Fruit fly (Drosophila melanogaster) whole organism, embryonic: ENCODE data around the gene CG42583.

Experiments used
- CG15011 ChIP-seq: fragments of 200-800 bp; sonication (Bioruptor generic); optimal IDR thresholded peaks from 3 replicates; lab custom pipeline; 2018; ENCODE audit warnings: missing biosample characterization, mild to moderate bottlenecking, missing genetic modification characterization
- CG18599 ChIP-seq: fragments of 200-800 bp; sonication (Bioruptor generic); optimal IDR thresholded peaks from 3 replicates; lab custom pipeline; 2017; ENCODE audit warnings: missing biosample characterization, missing genetic modification characterization, mild to moderate bottlenecking, moderate library complexity, missing genetic modification reagents
- CG18619 ChIP-seq: fragments of 200-800 bp; sonication (Bioruptor generic); optimal IDR thresholded peaks from 3 replicates; lab custom pipeline; 2017; ENCODE audit warnings: missing biosample characterization, mild to moderate bottlenecking, missing genetic modification characterization
- CG3726 ChIP-seq: fragments of 200-800 bp; sonication (Bioruptor generic); IDR thresholded peaks from 3 replicates; pipeline ENCODE4, ENCODE4 v1.3.6; 2022; ENCODE audit warnings: missing biosample characterization, missing genetic modification characterization
- CG42726 ChIP-seq: fragments of 200-800 bp; sonication (Bioruptor generic); IDR thresholded peaks from 2 replicates; pipeline ENCODE4 v1.3.6; 2022; ENCODE audit warnings: missing biosample characterization, missing genetic modification characterization; ENCODE audit not compliant: partially characterized antibody
- CG4707 ChIP-seq: fragments of 200-800 bp; sonication (Bioruptor generic); optimal IDR thresholded peaks from 2 replicates; lab custom pipeline; 2018; ENCODE audit warnings: missing biosample characterization, mild to moderate bottlenecking, missing genetic modification characterization, moderate library complexity
- CG6854 ChIP-seq: fragments of 200-800 bp; sonication (Bioruptor generic); optimal IDR thresholded peaks from 3 replicates; lab custom pipeline; 2017; ENCODE audit warnings: missing biosample characterization, mild to moderate bottlenecking, missing genetic modification characterization
- CG8359 ChIP-seq: fragments of 200-800 bp; sonication (Bioruptor generic); optimal IDR thresholded peaks from 2 replicates; lab custom pipeline; 2017; ENCODE audit warnings: missing biosample characterization, mild to moderate bottlenecking, missing genetic modification characterization, borderline replicate concordance
- CTCF ChIP-seq: fragments of 200-800 bp; sonication (Bioruptor generic); optimal IDR thresholded peaks from 2 replicates; lab custom pipeline; 2017; ENCODE audit warnings: missing biosample characterization, mild to moderate bottlenecking, missing genetic modification characterization, moderate library complexity
- Dip2 ChIP-seq: fragments of 200-800 bp; sonication (Bioruptor generic); IDR thresholded peaks from 2 replicates; pipeline ENCODE4 v1.3.6; 2022; ENCODE audit warnings: missing biosample characterization, missing genetic modification characterization
- Drgx ChIP-seq: fragments of 200-800 bp; sonication (Bioruptor generic); IDR thresholded peaks from 2 replicates; pipeline ENCODE4 v1.3.6; 2022; ENCODE audit warnings: missing biosample characterization, missing genetic modification characterization
- H15 ChIP-seq: fragments of 200-800 bp; sonication (Bioruptor generic); IDR thresholded peaks from 3 replicates; pipeline ENCODE4 v1.3.6; 2022; ENCODE audit warnings: missing biosample characterization, missing genetic modification characterization
- HLH4C ChIP-seq: fragments of 200-800 bp; sonication (Bioruptor generic); IDR thresholded peaks from 3 replicates; pipeline ENCODE4 v1.3.6; 2022; ENCODE audit warnings: missing biosample characterization, missing genetic modification characterization; ENCODE audit not compliant: partially characterized antibody
- Hand ChIP-seq: fragments of 200-800 bp; sonication (Bioruptor generic); optimal IDR thresholded peaks from 2 replicates; lab custom pipeline; 2017; ENCODE audit warnings: mild to moderate bottlenecking, missing biosample characterization, missing genetic modification reagents, missing genetic modification characterization
- Max ChIP-seq: fragments of 200-800 bp; sonication (Bioruptor generic); optimal IDR thresholded peaks from 2 replicates; lab custom pipeline; 2016; ENCODE audit warnings: missing biosample characterization, mild to moderate bottlenecking, missing genetic modification characterization
- YL-1 ChIP-seq: fragments of 200-800 bp; sonication (Bioruptor generic); optimal IDR thresholded peaks from 3 replicates; lab custom pipeline; 2017; ENCODE audit warnings: missing biosample characterization, mild to moderate bottlenecking, missing genetic modification characterization
- amos ChIP-seq: fragments of 200-800 bp; sonication (Bioruptor generic); IDR thresholded peaks from 2 replicates; pipeline ENCODE4 v1.3.6; 2022; ENCODE audit warnings: missing biosample characterization, missing genetic modification characterization; ENCODE audit not compliant: partially characterized antibody
- jigr1 ChIP-seq: fragments of 200-800 bp; sonication (Bioruptor generic); IDR thresholded peaks from 3 replicates; pipeline ENCODE4 v1.3.6; 2022; ENCODE audit warnings: missing biosample characterization, missing genetic modification characterization
- lov ChIP-seq, 2 experiments: fragments of 200-800 bp in 1 of 2; fragments of >200 bp in 1 of 2; sonication (Bioruptor generic) in 1 of 2; IDR thresholded peaks in 1 of 2; optimal IDR thresholded peaks in 1 of 2; 2 replicates in 1 of 2; 3 replicates in 1 of 2; pipeline versions ENCODE4 v1.3.6 to Lab custom; 2017 to 2022; ENCODE audit warnings: missing biosample characterization in 1 of 2, missing genetic modification characterization in 1 of 2
- pan ChIP-seq, 4 experiments: fragments of >200 bp in 3 of 4; fragments of 200-800 bp in 1 of 4; sonication (Bioruptor generic) in 1 of 4; optimal IDR thresholded peaks in 3 of 4; IDR thresholded peaks in 1 of 4; 2 replicates each; pipeline versions ENCODE4 v1.3.6 to Lab custom; 2017 to 2022; ENCODE audit warnings: missing biosample characterization in 2 of 4, missing genetic modification characterization in 2 of 4, mixed read lengths in 1 of 4
- prd ChIP-seq, 3 experiments: fragments of >200 bp in 2 of 3; fragments of 200-800 bp in 1 of 3; sonication (Bioruptor generic) in 1 of 3; optimal IDR thresholded peaks in 2 of 3; IDR thresholded peaks in 1 of 3; 2 replicates in 2 of 3; 3 replicates in 1 of 3; pipeline versions ENCODE4 v1.3.6 to Lab custom; 2017 to 2022; ENCODE audit warnings: missing biosample characterization in 1 of 3, missing genetic modification characterization in 1 of 3
- sd ChIP-seq: fragments of 200-800 bp; sonication (Bioruptor generic); optimal IDR thresholded peaks from 3 replicates; lab custom pipeline; 2018; ENCODE audit warnings: missing biosample characterization, mild to moderate bottlenecking, missing genetic modification characterization, moderate library complexity
- sima ChIP-seq: fragments of 200-800 bp; sonication (Bioruptor generic); optimal IDR thresholded peaks from 2 replicates; lab custom pipeline; 2016; ENCODE audit warnings: missing biosample characterization, missing genetic modification characterization
- slou ChIP-seq: fragments of 200-800 bp; sonication (Bioruptor generic); optimal IDR thresholded peaks from 3 replicates; lab custom pipeline; 2016; ENCODE audit warnings: missing biosample characterization, missing genetic modification characterization
- stwl ChIP-seq: fragments of 200-800 bp; sonication (Bioruptor generic); optimal IDR thresholded peaks from 3 replicates; lab custom pipeline; 2018; ENCODE audit warnings: missing biosample characterization, mild to moderate bottlenecking, missing genetic modification characterization, moderate library complexity
- tll ChIP-seq, 2 experiments: fragments of 200-800 bp in 1 of 2; fragments of >200 bp in 1 of 2; sonication (Bioruptor generic) in 1 of 2; optimal IDR thresholded peaks; 2 replicates each; lab custom pipeline; 2017 to 2019; ENCODE audit warnings: missing biosample characterization in 2 of 2, missing genetic modification characterization in 2 of 2, mild to moderate bottlenecking in 1 of 2, moderate library complexity in 1 of 2
- toy ChIP-seq: fragments of 200-800 bp; sonication (Bioruptor generic); IDR thresholded peaks from 2 replicates; pipeline ENCODE4 v1.3.6; 2022; ENCODE audit warnings: missing biosample characterization, missing genetic modification characterization
- trem ChIP-seq: fragments of 200-800 bp; optimal IDR thresholded peaks from 3 replicates; lab custom pipeline; 2019; ENCODE audit warnings: missing biosample characterization, mild to moderate bottlenecking, missing genetic modification characterization, moderate library complexity
- tup ChIP-seq: fragments of 200-800 bp; sonication (Bioruptor generic); optimal IDR thresholded peaks from 2 replicates; lab custom pipeline; 2016; ENCODE audit warnings: missing biosample characterization, mild to moderate bottlenecking, missing genetic modification characterization, moderate library complexity

CG42583 gene

dm6 chrX:20104987-20105386, 34.6 kb upstream of the CG42583 start:
- TF ChIP-seq CTCF (GFP tag; lab: Kevin White, UChicago) (peak; percentile 72), Dip2 (peak; percentile 53), amos (GFP tag; lab: Robert Waterston, UW) (no peak), jigr1 (GFP tag; lab: Robert Waterston, UW) (no peak)
- TF ChIP-seq, all 482 proteins: peak for 2

- TF ChIP-seq CG18599 (GFP tag; lab: Kevin White, UChicago), result no peak
- TF ChIP-seq CG15011 (GFP tag; lab: Kevin White, UChicago), result no peak
- no peak for TF ChIP-seq CG4707 (GFP tag; lab: Kevin White, UChicago)
- TF ChIP-seq CG18619 (GFP tag; lab: Kevin White, UChicago), result no peak
- TF ChIP-seq sima (GFP tag; lab: Kevin White, UChicago), result no peak
- peak; percentile 16 for TF ChIP-seq stwl (tag; lab: Kevin White, UChicago)
- TF ChIP-seq toy (GFP tag; lab: Robert Waterston, UW), result no peak
- TF ChIP-seq CG42726 (GFP tag; lab: Robert Waterston, UW), result no peak
- TF ChIP-seq sd, result no peak
- no peak for TF ChIP-seq Hand
- peak; percentile 8 for TF ChIP-seq trem (tag; lab: Kevin White, UChicago)
- TF ChIP-seq H15 (GFP tag; lab: Robert Waterston, UW), result no peak
- no peak for TF ChIP-seq tup (GFP tag; lab: Kevin White, UChicago)
- TF ChIP-seq tll (GFP tag; optimal IDR thresholded peaks at IDR 0.05; lab: Kevin White, UChicago), result no peak
- no peak for TF ChIP-seq CG3726 (GFP tag; lab: Robert Waterston, UW)
- no peak for TF ChIP-seq CG6854 (GFP tag; lab: Kevin White, UChicago)
- TF ChIP-seq, all 482 proteins: peak for 2
Observed at dm6 chrX:20110475-20110874, 29.1 kb upstream of the CG42583 start, which contains the start of gene karr. Gene karr (minus strand): TSS chrX:20110575.

- TF ChIP-seq HLH4C (GFP tag; lab: Robert Waterston, UW), result 0 out of 3 replicates have a peak, but pooled peaks have one; percentile 4
- TF ChIP-seq prd (optimal IDR thresholded peaks at IDR 0.05; lab: Kevin White, UChicago), result no peak
- TF ChIP-seq prd (GFP tag; IDR thresholded peaks at IDR 0.05; lab: Robert Waterston, UW), result no peak
Observed at dm6 chrX:20122153-20122552, 17.4 kb upstream of the CG42583 start, which contains the start of gene CG34331. Gene CG34331 (plus strand): TSS chrX:20122453.

dm6 chrX:20129554-20129953, 10.0 kb upstream of the CG42583 start:
- TF ChIP-seq slou, result no peak
- TF ChIP-seq CG8359 (GFP tag; lab: Kevin White, UChicago), result peak; percentile 78
- no peak for TF ChIP-seq pan (optimal IDR thresholded peaks at IDR 0.05; lab: Kevin White, UChicago)
- no peak for TF ChIP-seq pan (GFP tag; optimal IDR thresholded peaks at IDR 0.05 in 1 of 2, IDR thresholded peaks at IDR 0.05 in 1 of 2)

- no peak for TF ChIP-seq lov (optimal IDR thresholded peaks at IDR 0.05; lab: Kevin White, UChicago)
- no peak for TF ChIP-seq lov (GFP tag; IDR thresholded peaks at IDR 0.05; lab: Robert Waterston, UW)
- no peak for TF ChIP-seq YL-1
- TF ChIP-seq Max (GFP tag; lab: Kevin White, UChicago), result no peak
- TF ChIP-seq prd (optimal IDR thresholded peaks at IDR 0.05; lab: Kevin White, UChicago), result no peak
- 0 out of 3 replicates have a peak, but pooled peaks have one; percentile 36 for TF ChIP-seq prd (GFP tag; IDR thresholded peaks at IDR 0.05; lab: Robert Waterston, UW)
- peak; percentile 58 for TF ChIP-seq Drgx (GFP tag; lab: Robert Waterston, UW)
Observed at dm6 chrX:20130486-20130885, 9.1 kb upstream of the CG42583 start.
